Worm (Caenorhabditis elegans) whole organism, young adult: ENCODE data around the gene peb-1.

Experiments used
- B0261.1 ChIP-seq: sonication (generic microtip); optimal IDR thresholded peaks from 2 replicates; lab custom pipeline; 2016; ENCODE audit warnings: mild to moderate bottlenecking, missing genetic modification characterization, moderate library complexity, missing compliant biosample characterization
- D2030.7 ChIP-seq: fragments of 200-800 bp; sonication (Bioruptor generic); IDR thresholded peaks from 2 replicates; pipeline ENCODE4 v1.3.6; 2022; ENCODE audit warnings: missing genetic modification reagents, missing genetic modification characterization, missing compliant biosample characterization
- F23B12.7 ChIP-seq: sonication (generic microtip); optimal IDR thresholded peaks from 2 replicates; lab custom pipeline; 2017; ENCODE audit warnings: missing genetic modification characterization, mild to moderate bottlenecking, missing compliant biosample characterization, antibody characterized with exemption, moderate library complexity; ENCODE audit not compliant: insufficient read depth
- F33H1.4 ChIP-seq: fragments of 200-800 bp; sonication (Bioruptor generic); IDR thresholded peaks from 2 replicates; pipeline ENCODE4 v1.3.6; 2022; ENCODE audit warnings: missing genetic modification reagents, missing genetic modification characterization, missing compliant biosample characterization
- F49E8.2 ChIP-seq: sonication (generic microtip); optimal IDR thresholded peaks from 3 replicates; lab custom pipeline; 2017; ENCODE audit warnings: missing genetic modification characterization, mild to moderate bottlenecking, missing compliant biosample characterization, antibody characterized with exemption, moderate library complexity; ENCODE audit not compliant: insufficient read depth
- T26A5.8 ChIP-seq: sonication (generic microtip); optimal IDR thresholded peaks from 2 replicates; lab custom pipeline; 2016; ENCODE audit warnings: missing genetic modification characterization, missing compliant biosample characterization
- Y67H2A.10 ChIP-seq: fragments of 200-800 bp; sonication (Bioruptor generic); conservative IDR thresholded peaks from 2 replicates; pipeline ENCODE4 v1.3.6; 2022; ENCODE audit warnings: missing genetic modification reagents, missing genetic modification characterization, missing compliant biosample characterization
- ZK185.1 ChIP-seq: sonication (generic microtip); optimal IDR thresholded peaks from 2 replicates; lab custom pipeline; 2016; ENCODE audit warnings: mild to moderate bottlenecking, missing genetic modification characterization, missing compliant biosample characterization; ENCODE audit not compliant: poor library complexity, severe bottlenecking
- aptf-2 ChIP-seq: fragments of 200-800 bp; sonication (Bioruptor generic); conservative IDR thresholded peaks from 2 replicates; pipeline ENCODE4 v1.3.6; 2022; ENCODE audit warnings: missing genetic modification reagents, missing genetic modification characterization, missing compliant biosample characterization
- bed-2 ChIP-seq: fragments of 200-800 bp; sonication (Bioruptor generic); IDR thresholded peaks from 2 replicates; pipeline ENCODE4 v1.3.6; 2022; ENCODE audit warnings: missing genetic modification reagents, missing genetic modification characterization, missing compliant biosample characterization
- cebp-1 ChIP-seq, 2 experiments: fragments of 200-800 bp in 1 of 2; sonication (Bioruptor generic) in 1 of 2; sonication (generic microtip) in 1 of 2; IDR thresholded peaks in 1 of 2; optimal IDR thresholded peaks in 1 of 2; 2 replicates each; pipeline versions ENCODE4 v1.3.6 to Lab custom; 2017 to 2022; ENCODE audit warnings: missing compliant biosample characterization in 2 of 2, missing genetic modification characterization in 2 of 2, mild to moderate bottlenecking in 1 of 2, missing genetic modification reagents in 1 of 2, moderate library complexity in 1 of 2
- ceh-40 ChIP-seq: fragments of 200-800 bp; sonication (Bioruptor generic); IDR thresholded peaks from 2 replicates; pipeline ENCODE4 v1.3.6; 2022; ENCODE audit warnings: missing genetic modification characterization, missing compliant biosample characterization
- ceh-91 ChIP-seq: fragments of 200-800 bp; sonication (Bioruptor generic); IDR thresholded peaks from 2 replicates; pipeline ENCODE4 v1.3.6; 2022; ENCODE audit warnings: missing genetic modification reagents, missing genetic modification characterization, missing compliant biosample characterization
- dox-1 ChIP-seq: fragments of 200-800 bp; sonication (Bioruptor generic); IDR thresholded peaks from 2 replicates; pipeline ENCODE4 v1.3.6; 2022; ENCODE audit warnings: missing genetic modification reagents, missing genetic modification characterization, missing compliant biosample characterization
- dpff-1 ChIP-seq: sonication (generic microtip); optimal IDR thresholded peaks from 2 replicates; lab custom pipeline; 2017; ENCODE audit warnings: mild to moderate bottlenecking, missing genetic modification characterization, missing compliant biosample characterization
- ekl-4 ChIP-seq: fragments of 200-800 bp; sonication (Bioruptor generic); IDR thresholded peaks from 2 replicates; pipeline ENCODE4 v1.3.6; 2022; ENCODE audit warnings: missing genetic modification reagents, missing genetic modification characterization, missing compliant biosample characterization
- fkh-3 ChIP-seq: sonication (generic microtip); optimal IDR thresholded peaks from 2 replicates; lab custom pipeline; 2016; ENCODE audit warnings: mild to moderate bottlenecking, missing genetic modification characterization, missing compliant biosample characterization
- gei-17 ChIP-seq: fragments of 200-800 bp; sonication (Bioruptor generic); optimal IDR thresholded peaks from 2 replicates; lab custom pipeline; 2018; ENCODE audit warnings: mild to moderate bottlenecking, missing genetic modification characterization, missing compliant biosample characterization
- him-1 ChIP-seq: sonication (generic microtip); optimal IDR thresholded peaks from 2 replicates; lab custom pipeline; 2016; ENCODE audit warnings: missing genotype, missing genetic modification reagents, missing genetic modification characterization, missing compliant biosample characterization
- hrde-1 ChIP-seq: sonication (generic microtip); optimal IDR thresholded peaks from 2 replicates; lab custom pipeline; 2016; ENCODE audit warnings: missing genetic modification characterization, mild to moderate bottlenecking, missing compliant biosample characterization, moderate library complexity, missing genotype, missing genetic modification reagents, borderline replicate concordance
- lin-54 ChIP-seq: fragments of 200-800 bp; sonication (Bioruptor generic); optimal IDR thresholded peaks from 2 replicates; lab custom pipeline; 2018; ENCODE audit warnings: mild to moderate bottlenecking, missing genetic modification characterization, missing compliant biosample characterization
- lir-1 ChIP-seq: fragments of 200-800 bp; sonication (Bioruptor generic); conservative IDR thresholded peaks from 2 replicates; pipeline ENCODE4 v1.3.6; 2022; ENCODE audit warnings: missing genetic modification reagents, missing genetic modification characterization, missing compliant biosample characterization
- lsy-27 ChIP-seq: sonication (generic microtip); optimal IDR thresholded peaks from 2 replicates; lab custom pipeline; 2017; ENCODE audit warnings: missing genetic modification characterization, mild to moderate bottlenecking, missing compliant biosample characterization, antibody characterized with exemption, missing genotype, borderline replicate concordance; ENCODE audit not compliant: insufficient read depth
- madf-3 ChIP-seq: fragments of 200-800 bp; sonication (Bioruptor generic); IDR thresholded peaks from 2 replicates; pipeline ENCODE4 v1.3.6; 2022; ENCODE audit warnings: missing genetic modification reagents, missing genetic modification characterization, missing compliant biosample characterization
- madf-8 ChIP-seq: fragments of 200-800 bp; sonication (Bioruptor generic); conservative IDR thresholded peaks from 2 replicates; pipeline ENCODE4 v1.3.6; 2022; ENCODE audit warnings: missing genetic modification reagents, missing genetic modification characterization, missing compliant biosample characterization
- nfyb-1 ChIP-seq: fragments of 200-800 bp; sonication (Bioruptor generic); IDR thresholded peaks from 2 replicates; pipeline ENCODE4 v1.3.6; 2022; ENCODE audit warnings: missing genetic modification reagents, missing genetic modification characterization, missing compliant biosample characterization
- nhr-120 ChIP-seq: fragments of 200-800 bp; sonication (Bioruptor generic); IDR thresholded peaks from 2 replicates; pipeline ENCODE4 v1.3.6; 2022; ENCODE audit warnings: missing genetic modification characterization, missing compliant biosample characterization
- nhr-90 ChIP-seq: sonication (generic microtip); optimal IDR thresholded peaks from 2 replicates; lab custom pipeline; 2016; ENCODE audit warnings: missing genotype, mild to moderate bottlenecking, missing genetic modification characterization, missing compliant biosample characterization
- rcor-1 ChIP-seq: fragments of 200-800 bp; sonication (Bioruptor generic); IDR thresholded peaks from 2 replicates; pipeline ENCODE4 v1.3.6; 2022; ENCODE audit warnings: missing genetic modification reagents, missing genetic modification characterization, missing compliant biosample characterization
- repo-1 ChIP-seq: sonication (generic microtip); optimal IDR thresholded peaks from 2 replicates; lab custom pipeline; 2017; ENCODE audit warnings: mild to moderate bottlenecking, missing genetic modification characterization, missing compliant biosample characterization
- sdz-38 ChIP-seq: sonication (generic microtip); optimal IDR thresholded peaks from 2 replicates; lab custom pipeline; 2016; ENCODE audit warnings: missing genotype, missing genetic modification characterization, missing compliant biosample characterization
- snpc-1.1 ChIP-seq: sonication (generic microtip); optimal IDR thresholded peaks from 2 replicates; lab custom pipeline; 2017; ENCODE audit warnings: missing genetic modification characterization, mild to moderate bottlenecking, missing compliant biosample characterization, antibody characterized with exemption, moderate library complexity, missing genotype, missing genetic modification reagents; ENCODE audit not compliant: insufficient read depth
- snpc-3.4 ChIP-seq: sonication (generic microtip); optimal IDR thresholded peaks from 2 replicates; lab custom pipeline; 2017; ENCODE audit warnings: missing genetic modification characterization, mild to moderate bottlenecking, missing compliant biosample characterization, antibody characterized with exemption, moderate library complexity, missing genotype, missing genetic modification reagents

peb-1 gene

DNA sequence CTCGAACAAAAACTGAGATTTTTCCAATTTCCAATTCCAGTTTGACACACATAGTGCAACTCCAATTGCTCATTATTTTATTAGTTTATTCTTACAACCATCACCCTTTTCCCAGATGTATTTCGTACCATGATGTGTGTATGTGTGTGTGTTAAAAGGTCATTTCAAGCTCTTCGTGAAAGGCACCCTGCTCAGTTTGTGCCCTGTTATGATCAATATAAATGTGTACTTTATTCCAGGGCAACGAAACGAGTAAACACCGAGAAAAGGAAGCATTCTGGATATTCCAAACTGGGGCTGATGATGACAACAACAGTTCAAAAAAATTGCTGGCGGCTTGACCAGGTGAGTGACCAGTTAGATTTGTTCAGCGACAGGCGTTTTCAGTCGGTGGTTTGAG, at the start of gene peb-1:
TSS of gene peb-1 (plus strand) at position 301 of the 400 bp plus-strand sequence.
- TF ChIP-seq nhr-90 (tag; lab: Kevin White, UChicago) = no peak
- TF ChIP-seq T26A5.8 = no peak
- TF ChIP-seq dpff-1 (tag; lab: Kevin White, UChicago) = no peak
- no peak for TF ChIP-seq nfyb-1 (GFP tag; lab: Robert Waterston, UW)
- no peak for TF ChIP-seq nhr-120
- no peak for TF ChIP-seq ceh-91 (GFP tag; lab: Robert Waterston, UW)
- no peak for TF ChIP-seq F23B12.7 (tag; lab: Kevin White, UChicago)

DNA sequence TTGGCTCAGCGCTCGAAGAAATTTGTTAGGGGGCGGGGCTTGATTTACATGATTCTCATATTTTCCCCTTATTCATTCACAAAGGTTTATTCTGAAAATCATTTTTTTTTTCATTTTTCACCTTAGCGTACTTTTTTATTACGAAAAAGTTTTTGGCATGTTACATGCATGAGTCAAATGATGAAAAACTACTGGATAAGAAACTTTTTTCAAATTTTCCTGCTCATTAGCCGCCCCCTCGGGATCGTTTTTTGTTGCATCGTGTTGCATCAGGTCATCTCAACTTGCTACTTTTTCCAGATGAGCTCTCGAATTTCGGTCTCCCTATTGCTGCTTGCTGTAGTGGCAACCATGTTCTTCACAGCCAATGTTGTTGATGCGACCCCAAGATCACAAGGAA, 47.8 kb upstream of the peb-1 start, which contains the start of gene pdf-2:
TSS of gene pdf-2 (plus strand) at position 301 of the 400 bp plus-strand sequence.
- TF ChIP-seq lsy-27 (tag; lab: Kevin White, UChicago) (no peak), lir-1 (GFP tag; lab: Robert Waterston, UW) (no peak), snpc-3.4 (tag; lab: Kevin White, UChicago) (no peak), sdz-38 (tag; lab: Kevin White, UChicago) (no peak), bed-2 (GFP tag; lab: Robert Waterston, UW) (no peak), lin-54 (GFP tag; lab: Kevin White, UChicago) (no peak)

DNA sequence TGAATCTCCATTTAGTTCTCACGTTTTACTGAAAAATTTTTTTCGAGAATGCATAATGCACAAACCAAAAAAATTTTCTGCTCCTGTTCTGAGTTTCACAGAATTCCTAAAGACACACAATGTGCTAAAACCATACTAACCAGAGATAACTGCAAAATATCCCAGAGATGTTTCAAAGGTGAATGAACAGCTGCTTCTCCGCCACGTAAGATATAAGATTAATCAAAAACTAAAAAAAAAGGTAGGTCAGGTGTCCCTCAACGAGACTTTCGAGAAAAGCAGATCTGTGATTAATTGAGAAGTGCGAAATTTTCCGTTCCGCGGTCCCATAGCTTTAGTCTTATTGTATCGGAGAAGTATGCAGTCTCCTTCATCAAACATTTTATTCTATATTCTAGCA, 46.1 kb upstream of the peb-1 start, which contains the start of gene F48B9.3:
TSS of gene F48B9.3 (plus strand) at position 301 of the 400 bp plus-strand sequence.
- TF ChIP-seq lir-1 (GFP tag; lab: Robert Waterston, UW) = no peak
- TF ChIP-seq F49E8.2 (tag; lab: Kevin White, UChicago) = no peak
- no peak for TF ChIP-seq him-1 (tag; lab: Kevin White, UChicago)
- no peak for TF ChIP-seq ekl-4 (GFP tag; lab: Robert Waterston, UW)
- TF ChIP-seq repo-1 = no peak
- no peak for TF ChIP-seq madf-8 (GFP tag; lab: Robert Waterston, UW)
- no peak for TF ChIP-seq aptf-2
- TF ChIP-seq ZK185.1 (tag; lab: Kevin White, UChicago) = no peak
- TF ChIP-seq madf-3 (GFP tag; lab: Robert Waterston, UW) = no peak
- TF ChIP-seq Y67H2A.10 = no peak
- no peak for TF ChIP-seq F33H1.4
- TF ChIP-seq fkh-3 (tag; lab: Kevin White, UChicago) = no peak
- TF ChIP-seq rcor-1 (GFP tag; lab: Robert Waterston, UW) = no peak
- TF ChIP-seq dox-1 (GFP tag; lab: Robert Waterston, UW) = no peak
- TF ChIP-seq cebp-1 (GFP tag; IDR thresholded peaks at IDR 0.05; lab: Robert Waterston, UW) = no peak
- TF ChIP-seq cebp-1 (tag; optimal IDR thresholded peaks at IDR 0.05; lab: Kevin White, UChicago) = no peak
- no peak for TF ChIP-seq ceh-40 (GFP tag; lab: Robert Waterston, UW)
- no peak for TF ChIP-seq hrde-1 (tag; lab: Kevin White, UChicago)
- TF ChIP-seq, all 124 proteins: peak for 0

DNA sequence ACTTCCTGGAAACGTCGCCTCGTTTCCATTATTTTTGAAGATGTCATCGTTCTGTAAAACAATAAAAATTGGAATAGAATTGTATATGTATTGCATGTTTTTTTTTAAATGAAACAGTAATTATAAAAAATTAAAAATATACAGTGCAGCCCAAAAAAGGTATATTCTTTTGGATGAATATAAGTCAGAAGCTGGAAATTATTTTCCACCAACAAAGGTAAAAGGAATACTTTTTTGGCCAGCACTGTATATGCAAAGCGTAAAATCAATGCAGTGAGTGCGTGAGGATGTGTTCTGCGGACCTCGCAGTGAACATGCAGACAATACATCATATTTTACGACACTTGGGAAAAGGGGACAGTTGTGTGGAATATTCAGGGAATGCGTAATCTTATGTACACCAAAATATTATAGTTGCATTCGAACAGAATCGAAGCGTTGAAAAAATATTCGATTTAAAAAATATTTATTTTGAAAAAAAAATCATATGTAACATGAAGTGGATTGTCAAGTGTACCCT, 34.4 kb upstream of the peb-1 start, which contains the start of gene F48B9.8:
TSS of gene F48B9.8 (minus strand) at position 51 of the 520 bp plus-strand sequence.
- TF ChIP-seq him-1 (tag; lab: Kevin White, UChicago) (no peak), snpc-1.1 (tag; lab: Kevin White, UChicago) (no peak), D2030.7 (GFP tag; lab: Robert Waterston, UW) (no peak), B0261.1 (tag; lab: Kevin White, UChicago) (no peak), rcor-1 (GFP tag; lab: Robert Waterston, UW) (no peak), gei-17 (GFP tag; lab: Kevin White, UChicago) (no peak), dox-1 (GFP tag; lab: Robert Waterston, UW) (no peak), fkh-3 (tag; lab: Kevin White, UChicago) (no peak), lin-54 (GFP tag; lab: Kevin White, UChicago) (no peak)
